Fruit fly (Drosophila melanogaster) whole organism, embryonic: ENCODE measurements around the gene rau.

Experiments used
- Ada2b ChIP-seq: fragments of 200-800 bp; sonication (Bioruptor generic); IDR thresholded peaks from 2 replicates; pipeline ENCODE4 v1.3.6; 2022; ENCODE audit warnings: missing biosample characterization, missing genetic modification characterization
- CG12071 ChIP-seq: fragments of 200-800 bp; sonication (Bioruptor generic); optimal IDR thresholded peaks from 3 replicates; lab custom pipeline; 2018; ENCODE audit warnings: missing biosample characterization, mild to moderate bottlenecking, missing genetic modification characterization
- CG17361 ChIP-seq: fragments of 200-800 bp; sonication (Bioruptor generic); IDR thresholded peaks from 3 replicates; pipeline ENCODE4 v1.3.6; 2022; ENCODE audit warnings: missing biosample characterization, missing genetic modification characterization
- CG17385 ChIP-seq: fragments of 200-800 bp; sonication (Bioruptor generic); optimal IDR thresholded peaks from 3 replicates; lab custom pipeline; 2018; ENCODE audit warnings: missing biosample characterization, mild to moderate bottlenecking, missing genetic modification characterization
- CG18764 ChIP-seq: fragments of 200-800 bp; sonication (Bioruptor generic); optimal IDR thresholded peaks from 3 replicates; lab custom pipeline; 2016; ENCODE audit warnings: missing biosample characterization, missing genetic modification characterization
- CG2889 ChIP-seq: fragments of 200-800 bp; sonication (Bioruptor generic); IDR thresholded peaks from 3 replicates; pipeline ENCODE4 v1.3.6; 2022; ENCODE audit warnings: missing biosample characterization, missing genetic modification characterization
- CG34224 ChIP-seq: fragments of 200-800 bp; sonication (Bioruptor generic); IDR thresholded peaks from 3 replicates; pipeline ENCODE4 v1.3.6; 2022; ENCODE audit warnings: missing biosample characterization, missing genetic modification characterization; ENCODE audit not compliant: partially characterized antibody
- CG3847 ChIP-seq: fragments of 200-800 bp; sonication (Bioruptor generic); IDR thresholded peaks from 2 replicates; pipeline ENCODE4 v1.3.6; 2022; ENCODE audit warnings: missing biosample characterization, missing genetic modification characterization
- CG4282 ChIP-seq: fragments of 200-800 bp; sonication (Bioruptor generic); optimal IDR thresholded peaks from 2 replicates; lab custom pipeline; 2016; ENCODE audit warnings: missing biosample characterization, missing genetic modification characterization
- CG7271 ChIP-seq: fragments of 200-800 bp; sonication (Bioruptor generic); optimal IDR thresholded peaks from 2 replicates; lab custom pipeline; 2018; ENCODE audit warnings: missing biosample characterization, mild to moderate bottlenecking, missing genetic modification characterization, moderate library complexity
- CG7786 ChIP-seq: fragments of 200-800 bp; sonication (Bioruptor generic); optimal IDR thresholded peaks from 2 replicates; lab custom pipeline; 2016; ENCODE audit warnings: missing biosample characterization, missing genetic modification characterization
- D ChIP-seq, 2 experiments: fragments of 200-800 bp in 1 of 2; fragments of >200 bp in 1 of 2; sonication (Bioruptor generic) in 1 of 2; optimal IDR thresholded peaks; 2 replicates in 1 of 2; 3 replicates in 1 of 2; lab custom pipeline; 2017; ENCODE audit warnings: mild to moderate bottlenecking in 1 of 2, missing biosample characterization in 1 of 2, missing genetic modification characterization in 1 of 2, missing genetic modification reagents in 1 of 2
- Dad ChIP-seq: fragments of 200-800 bp; sonication (Bioruptor generic); optimal IDR thresholded peaks from 3 replicates; lab custom pipeline; 2016; ENCODE audit warnings: missing biosample characterization, missing genetic modification characterization
- Dbx ChIP-seq: fragments of 200-800 bp; sonication (Bioruptor generic); IDR thresholded peaks from 3 replicates; pipeline ENCODE4 v1.3.6; 2022; ENCODE audit warnings: missing biosample characterization, missing genetic modification characterization
- Dek ChIP-seq: fragments of 200-800 bp; sonication (Bioruptor generic); optimal IDR thresholded peaks from 3 replicates; lab custom pipeline; 2019; ENCODE audit warnings: missing biosample characterization, mild to moderate bottlenecking, missing genetic modification characterization, moderate library complexity
- Dip3 ChIP-seq: fragments of 200-800 bp; sonication (Bioruptor generic); optimal IDR thresholded peaks from 3 replicates; lab custom pipeline; 2016; ENCODE audit warnings: missing biosample characterization, missing genetic modification characterization
- Hey ChIP-seq: fragments of 200-800 bp; sonication (Bioruptor generic); optimal IDR thresholded peaks from 3 replicates; lab custom pipeline; 2018; ENCODE audit warnings: missing biosample characterization, mild to moderate bottlenecking, missing genetic modification characterization
- Hr51 ChIP-seq, 2 experiments: fragments of 200-800 bp; sonication (Bioruptor generic); optimal IDR thresholded peaks; 2 replicates in 1 of 2; 3 replicates in 1 of 2; lab custom pipeline; 2016 to 2018; ENCODE audit warnings: missing biosample characterization in 2 of 2, missing genetic modification characterization in 2 of 2, mild to moderate bottlenecking in 1 of 2, moderate library complexity in 1 of 2
- Mad ChIP-seq: fragments of 200-800 bp; sonication (Bioruptor generic); optimal IDR thresholded peaks from 2 replicates; lab custom pipeline; 2016; ENCODE audit warnings: missing biosample characterization, missing genetic modification characterization
- Mrtf ChIP-seq: fragments of 200-800 bp; sonication (Bioruptor generic); IDR thresholded peaks from 3 replicates; pipeline ENCODE4 v1.3.6; 2022; ENCODE audit warnings: missing biosample characterization, missing genetic modification characterization
- NFAT ChIP-seq: fragments of 200-800 bp; sonication (Bioruptor generic); IDR thresholded peaks from 2 replicates; pipeline ENCODE4 v1.3.6; 2022; ENCODE audit warnings: missing biosample characterization, missing genetic modification characterization
- Nf-YC ChIP-seq: fragments of 200-800 bp; optimal IDR thresholded peaks from 3 replicates; lab custom pipeline; 2019; ENCODE audit warnings: missing biosample characterization, mild to moderate bottlenecking, missing genetic modification characterization, moderate library complexity
- PHDP ChIP-seq: fragments of 200-800 bp; sonication (Bioruptor generic); optimal IDR thresholded peaks from 3 replicates; lab custom pipeline; 2018; ENCODE audit warnings: missing biosample characterization, mild to moderate bottlenecking, missing genetic modification characterization, moderate library complexity
- Sox102F ChIP-seq: fragments of 200-800 bp; sonication (Bioruptor generic); optimal IDR thresholded peaks from 2 replicates; lab custom pipeline; 2018; ENCODE audit warnings: missing biosample characterization, mild to moderate bottlenecking, missing genetic modification characterization, moderate library complexity
- Xbp1 ChIP-seq: fragments of 200-800 bp; sonication (Bioruptor generic); optimal IDR thresholded peaks from 3 replicates; lab custom pipeline; 2016; ENCODE audit warnings: missing biosample characterization, mild to moderate bottlenecking, missing genetic modification characterization
- dysf ChIP-seq: fragments of 200-800 bp; sonication (Bioruptor generic); IDR thresholded peaks from 3 replicates; pipeline ENCODE4 v1.3.6; 2022; ENCODE audit warnings: missing biosample characterization, missing genetic modification characterization
- eve ChIP-seq, 2 experiments: fragments of >200 bp; optimal IDR thresholded peaks; 2 replicates each; lab custom pipeline; 2017; ENCODE audit warnings: missing biosample characterization in 2 of 2, missing genetic modification characterization in 2 of 2
- ewg ChIP-seq: fragments of 200-800 bp; sonication (Bioruptor generic); optimal IDR thresholded peaks from 3 replicates; lab custom pipeline; 2017; ENCODE audit warnings: mild to moderate bottlenecking, missing biosample characterization, missing genetic modification reagents, missing genetic modification characterization
- her ChIP-seq: fragments of 200-800 bp; sonication (Bioruptor generic); optimal IDR thresholded peaks from 2 replicates; lab custom pipeline; 2016; ENCODE audit warnings: missing biosample characterization, missing genetic modification characterization
- kay ChIP-seq: fragments of 200-800 bp; sonication (Bioruptor generic); optimal IDR thresholded peaks from 2 replicates; lab custom pipeline; 2016; ENCODE audit warnings: missing biosample characterization, missing genetic modification characterization
- kni ChIP-seq: fragments of 200-800 bp; sonication (Bioruptor generic); optimal IDR thresholded peaks from 3 replicates; lab custom pipeline; 2017; ENCODE audit warnings: mild to moderate bottlenecking, missing biosample characterization, missing genetic modification reagents, missing genetic modification characterization
- mam ChIP-seq: fragments of 200-800 bp; sonication (Bioruptor generic); optimal IDR thresholded peaks from 3 replicates; lab custom pipeline; 2016; ENCODE audit warnings: missing biosample characterization, missing genetic modification characterization
- nmo ChIP-seq: fragments of 200-800 bp; sonication (Bioruptor generic); optimal IDR thresholded peaks from 2 replicates; lab custom pipeline; 2018; ENCODE audit warnings: missing biosample characterization, mild to moderate bottlenecking, missing genetic modification characterization, moderate library complexity
- phol ChIP-seq: fragments of 200-800 bp; sonication (Bioruptor generic); optimal IDR thresholded peaks from 3 replicates; lab custom pipeline; 2018; ENCODE audit warnings: missing biosample characterization, mild to moderate bottlenecking, missing genetic modification characterization, moderate library complexity
- sd ChIP-seq: fragments of 200-800 bp; sonication (Bioruptor generic); optimal IDR thresholded peaks from 3 replicates; lab custom pipeline; 2018; ENCODE audit warnings: missing biosample characterization, mild to moderate bottlenecking, missing genetic modification characterization, moderate library complexity
- shn ChIP-seq: fragments of 200-800 bp; sonication (Bioruptor generic); optimal IDR thresholded peaks from 3 replicates; lab custom pipeline; 2016; ENCODE audit warnings: missing biosample characterization, missing genetic modification characterization
- slou ChIP-seq: fragments of 200-800 bp; sonication (Bioruptor generic); optimal IDR thresholded peaks from 3 replicates; lab custom pipeline; 2016; ENCODE audit warnings: missing biosample characterization, missing genetic modification characterization
- sr ChIP-seq: fragments of 200-800 bp; sonication (Bioruptor generic); IDR thresholded peaks from 3 replicates; pipeline ENCODE4 v1.3.6; 2022; ENCODE audit warnings: missing biosample characterization, missing genetic modification characterization
- sug ChIP-seq: fragments of 200-800 bp; optimal IDR thresholded peaks from 2 replicates; lab custom pipeline; 2019; ENCODE audit warnings: missing biosample characterization, mild to moderate bottlenecking, missing genetic modification characterization, moderate library complexity
- zen ChIP-seq: fragments of 200-800 bp; sonication (Bioruptor generic); optimal IDR thresholded peaks from 3 replicates; lab custom pipeline; 2018; ENCODE audit warnings: missing biosample characterization, mild to moderate bottlenecking, missing genetic modification characterization, moderate library complexity

Gene rau

DNA sequence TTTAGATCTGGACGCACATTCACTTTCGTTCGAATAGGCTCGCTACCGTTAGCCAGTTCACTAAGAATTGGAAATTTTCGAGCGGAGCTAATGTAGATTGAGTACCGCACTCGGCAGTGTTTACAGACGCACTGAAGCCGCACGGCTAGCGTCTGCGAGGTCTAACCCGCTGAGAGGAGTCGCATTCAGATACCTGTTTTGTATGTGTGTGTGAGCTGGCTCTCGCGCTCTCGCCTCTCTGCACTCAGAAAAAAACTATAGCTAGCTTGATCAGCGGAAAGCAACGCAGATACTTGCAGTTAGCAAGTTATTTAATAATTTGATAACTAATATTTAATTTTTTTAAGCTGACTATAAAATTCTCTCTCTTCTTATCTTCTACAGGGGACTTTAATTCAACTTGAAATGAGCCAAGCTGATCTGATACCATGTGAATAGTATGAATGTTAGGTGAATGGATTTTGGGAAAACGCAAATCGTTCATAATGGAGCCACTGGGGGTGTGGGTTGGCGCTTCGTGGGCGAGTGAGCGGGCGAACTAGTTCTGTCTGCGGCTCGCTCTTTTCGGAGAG, at the start of gene rau (continued):
- TF ChIP-seq CG12071 (GFP tag; lab: Kevin White, UChicago) = peak; percentile 51
- TF ChIP-seq zen (tag; lab: Kevin White, UChicago) = peak; percentile 51
- peak; percentile 50 for TF ChIP-seq Xbp1 (GFP tag; lab: Kevin White, UChicago)
- peak in 1 of 2 experiments; percentile 75 for TF ChIP-seq eve (GFP tag; optimal IDR thresholded peaks at IDR 0.05; lab: Kevin White, UChicago)
- TF ChIP-seq NFAT (GFP tag; lab: Robert Waterston, UW) = peak; percentile 57
- no peak for TF ChIP-seq CG34224 (GFP tag; lab: Robert Waterston, UW)
- peak; percentile 57 for TF ChIP-seq sd (tag; lab: Kevin White, UChicago)
- TF ChIP-seq Dek = peak; percentile 50
- peak; percentile 60 for TF ChIP-seq ewg (GFP tag; lab: Kevin White, UChicago)
- peak; percentile 44; the same call in 1 of the 3 replicates for TF ChIP-seq Mrtf (GFP tag; lab: Robert Waterston, UW)
- TF ChIP-seq sug = peak; percentile 87
- peak; percentile 69 for TF ChIP-seq nmo (GFP tag; lab: Kevin White, UChicago)
- peak; percentile 33 for TF ChIP-seq Dip3 (GFP tag; lab: Kevin White, UChicago)
- peak in 1 of 2 experiments; percentile 70 for TF ChIP-seq Hr51 (GFP tag; optimal IDR thresholded peaks at IDR 0.05; lab: Kevin White, UChicago)
- TF ChIP-seq kni = peak; percentile 95
- TF ChIP-seq kay (GFP tag; lab: Kevin White, UChicago) = peak; percentile 33
- TF ChIP-seq mam = peak; percentile 65
- TF ChIP-seq phol (tag; lab: Kevin White, UChicago) = peak; percentile 77
- no peak for TF ChIP-seq Dad
- peak; percentile 62 for TF ChIP-seq Sox102F (GFP tag; lab: Kevin White, UChicago)
- 0 out of 3 replicates have a peak, but pooled peaks have one; percentile 25 for TF ChIP-seq CG2889 (GFP tag; lab: Robert Waterston, UW)
- TF ChIP-seq Mad (GFP tag; lab: Kevin White, UChicago) = peak; percentile 54
- TF ChIP-seq CG4282 (GFP tag; lab: Kevin White, UChicago) = no peak
- TF ChIP-seq slou (GFP tag; lab: Kevin White, UChicago) = no peak
- TF ChIP-seq her (GFP tag; lab: Kevin White, UChicago) = peak; percentile 27
- no peak for TF ChIP-seq CG7271 (tag; lab: Kevin White, UChicago)
- peak; percentile 71 for TF ChIP-seq CG18764
- peak; percentile 83 for TF ChIP-seq CG17361
- peak; percentile 90 for TF ChIP-seq sr
- peak; percentile 80 for TF ChIP-seq PHDP (tag; lab: Kevin White, UChicago)
- TF ChIP-seq Dbx (GFP tag; lab: Robert Waterston, UW) = peak; percentile 72
- peak; percentile 68 for TF ChIP-seq Ada2b (GFP tag; lab: Robert Waterston, UW)

DNA sequence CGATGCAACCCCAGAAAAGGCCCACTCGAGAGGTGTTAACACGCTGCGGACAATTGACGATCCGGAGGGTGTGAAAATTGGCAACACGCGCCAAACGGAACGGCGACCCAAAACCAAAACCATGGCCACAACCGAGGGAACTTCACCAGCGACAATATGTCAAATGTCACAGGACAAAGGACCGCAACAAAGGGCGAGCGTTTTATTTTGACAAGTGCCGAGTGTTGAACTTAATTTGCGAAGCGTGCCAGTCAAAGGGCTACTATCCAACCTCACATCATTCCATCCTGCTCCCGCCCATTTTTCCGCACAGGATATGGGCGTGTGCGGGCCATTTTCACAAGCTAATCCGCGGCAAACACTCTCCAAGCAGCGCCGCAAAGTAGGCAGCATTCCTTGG, 48.1 kb upstream of the rau start:
- TF ChIP-seq CG3847 (GFP tag; lab: Robert Waterston, UW) (no peak), CG7786 (GFP tag; lab: Kevin White, UChicago) (no peak), Mrtf (GFP tag; lab: Robert Waterston, UW) (peak; percentile 14; the same call in 1 of the 3 replicates), Hey (tag; lab: Kevin White, UChicago) (peak; percentile 81), dysf (GFP tag; lab: Robert Waterston, UW) (0 out of 3 replicates have a peak, but pooled peaks have one; percentile 5), Nf-YC (tag; lab: Kevin White, UChicago) (no peak), shn (GFP tag; lab: Kevin White, UChicago) (no peak), D (optimal IDR thresholded peaks at IDR 0.05; lab: Kevin White, UChicago) (no peak), D (GFP tag; optimal IDR thresholded peaks at IDR 0.05; lab: Kevin White, UChicago) (peak; percentile 60), CG17385 (no peak)
